Worm (Caenorhabditis elegans) whole organism, early embryonic: ENCODE measurements around the gene twk-22.

ENCODE experiments used
- aly-1 ChIP-seq: sonication (generic microtip); optimal IDR thresholded peaks from 2 replicates; lab custom pipeline; 2016; ENCODE audit warnings: missing genetic modification characterization, missing compliant biosample characterization
- ama-1 ChIP-seq: fragments of 150-350 bp; optimal IDR thresholded peaks from 2 replicates; lab custom pipeline; 2014
- ceh-36 ChIP-seq: sonication (generic microtip); optimal IDR thresholded peaks from 2 replicates; lab custom pipeline; 2016; ENCODE audit warnings: missing genetic modification characterization, inconsistent platforms, missing compliant biosample characterization
- ets-7 ChIP-seq: sonication (generic microtip); optimal IDR thresholded peaks from 2 replicates; lab custom pipeline; 2016; ENCODE audit warnings: missing genotype, missing genetic modification characterization, missing compliant biosample characterization
- hmg-4 ChIP-seq: fragments of 200-800 bp; sonication (Bioruptor generic); optimal IDR thresholded peaks from 2 replicates; lab custom pipeline; 2018; ENCODE audit warnings: mild to moderate bottlenecking, missing genetic modification characterization, missing compliant biosample characterization
- pes-1 ChIP-seq: fragments of 200-800 bp; sonication (Bioruptor generic); IDR thresholded peaks from 2 replicates; pipeline ENCODE4 v1.3.6; 2022; ENCODE audit warnings: missing genetic modification reagents, missing genetic modification characterization, missing compliant biosample characterization

- no peak for TF ChIP-seq ets-7 (tag; lab: Kevin White, UChicago)
- TF ChIP-seq pes-1 (GFP tag; lab: Robert Waterston, UW), result no peak
- TF ChIP-seq ama-1 (lab: Kevin White, UChicago), result no peak
- TF ChIP-seq hmg-4 (GFP tag; lab: Kevin White, UChicago), result no peak
- no peak for TF ChIP-seq ceh-36 (tag; lab: Kevin White, UChicago)
- TF ChIP-seq aly-1, result no peak
Observed at ce11 chrX:16342256-16342655, 36.0 kb downstream of the twk-22 start.
